Fruit fly (Drosophila melanogaster): ENCODE measurements around the gene CG34178.

CG34178 gene

dm6 chr2L:4442010-4442587, 8.4 kb downstream of the CG34178 start, which contains the start of the genes Sfp24F and CG15432 (continued):
- TF ChIP-seq CG17829 (tag; optimal IDR thresholded peaks at IDR 0.05) (no peak), CG17912 (GFP tag; optimal IDR thresholded peaks at IDR 0.05) (no peak), CG11085 (GFP tag; IDR thresholded peaks at IDR 0.05) (no peak), CG10565 (GFP tag; optimal IDR thresholded peaks at IDR 0.05) (no peak), E2f2 (GFP tag; IDR thresholded peaks at IDR 0.05) (peak; percentile 76), al (GFP tag; IDR thresholded peaks at IDR 0.05) (no peak), CG6791 (GFP tag; IDR thresholded peaks at IDR 0.05; ENCODE audit: partially characterized antibody) (peak; percentile 61; the same call in 1 of the 3 replicates), Scr (GFP tag; IDR thresholded peaks at IDR 0.05; ENCODE audit: partially characterized antibody) (peak; percentile 65), HLHmδ (GFP tag; optimal IDR thresholded peaks at IDR 0.05) (no peak), bbx (GFP tag; IDR thresholded peaks at IDR 0.05; ENCODE audit: partially characterized antibody) (peak; percentile 41; the same call in 1 of the 2 replicates), CG2199 (GFP tag; IDR thresholded peaks at IDR 0.05) (no peak), mam (GFP tag; optimal IDR thresholded peaks at IDR 0.05) (no peak), gfzf (GFP tag; optimal IDR thresholded peaks at IDR 0.05) (peak; percentile 32), CG32532 (GFP tag; IDR thresholded peaks at IDR 0.05) (no peak), salm (tag; optimal IDR thresholded peaks at IDR 0.05) (no peak), CG2116 (GFP tag; optimal IDR thresholded peaks at IDR 0.05) (peak; percentile 72), Tbp (GFP tag; optimal IDR thresholded peaks at IDR 0.05) (no peak), CG14014 (GFP tag; IDR thresholded peaks at IDR 0.05) (no peak), CG13775 (GFP tag; optimal IDR thresholded peaks at IDR 0.05) (no peak), CG10267 (tag; optimal IDR thresholded peaks at IDR 0.05) (peak; percentile 26), ato (GFP tag; IDR thresholded peaks at IDR 0.05; ENCODE audit: partially characterized antibody) (0 out of 2 replicates have a peak, but pooled peaks have one; percentile 11), Dbx (GFP tag; IDR thresholded peaks at IDR 0.05) (no peak), CG12744 (GFP tag; optimal IDR thresholded peaks at IDR 0.05) (no peak), CG8089 (GFP tag; optimal IDR thresholded peaks at IDR 0.05) (no peak), Six4 (GFP tag; optimal IDR thresholded peaks at IDR 0.05) (no peak), hbn (GFP tag; IDR thresholded peaks at IDR 0.05; ENCODE audit: partially characterized antibody) (peak; percentile 46), CG34224 (GFP tag; IDR thresholded peaks at IDR 0.05; ENCODE audit: partially characterized antibody) (peak; percentile 63; the same call in 2 of the 3 replicates), oc (tag; optimal IDR thresholded peaks at IDR 0.05) (no peak), slou (GFP tag; optimal IDR thresholded peaks at IDR 0.05) (no peak), CG16813 (GFP tag; IDR thresholded peaks at IDR 0.05; ENCODE audit: partially characterized antibody) (peak; percentile 43; the same call in 1 of the 3 replicates), CG4424 (GFP tag; optimal IDR thresholded peaks at IDR 0.05) (no peak), CG9876 (GFP tag; optimal IDR thresholded peaks at IDR 0.05) (no peak), CG9437 (GFP tag; optimal IDR thresholded peaks at IDR 0.05) (peak; percentile 94), CG13287 (GFP tag; IDR thresholded peaks at IDR 0.05; ENCODE audit: partially characterized antibody) (peak; percentile 77), CG1603 (tag; optimal IDR thresholded peaks at IDR 0.05) (peak; percentile 99), CHES-1-like (GFP tag; optimal IDR thresholded peaks at IDR 0.05) (peak; percentile 5), MBD-R2 (GFP tag; IDR thresholded peaks at IDR 0.05) (peak; percentile 87), corto (GFP tag; optimal IDR thresholded peaks at IDR 0.05) (no peak), Dll (GFP tag; IDR thresholded peaks at IDR 0.05; ENCODE audit: partially characterized antibody) (peak; percentile 73), Sox100B (GFP tag; optimal IDR thresholded peaks at IDR 0.05) (no peak), CG15269 (tag; optimal IDR thresholded peaks at IDR 0.05) (no peak), inv (GFP tag; IDR thresholded peaks at IDR 0.05; ENCODE audit: partially characterized antibody) (no peak), CG12769 (tag; optimal IDR thresholded peaks at IDR 0.05) (no peak), dmrt11E (tag; optimal IDR thresholded peaks at IDR 0.05) (no peak), chm (GFP tag; IDR thresholded peaks at IDR 0.05) (no peak), slp2 (GFP tag; optimal IDR thresholded peaks at IDR 0.05) (peak; percentile 27), fd3F (GFP tag; optimal IDR thresholded peaks at IDR 0.05) (no peak), Kr (GFP tag; optimal IDR thresholded peaks at IDR 0.05) (no peak), tx (GFP tag; optimal IDR thresholded peaks at IDR 0.05) (no peak)
